Fruit fly (Drosophila melanogaster) whole organism, embryonic: Measurements from ENCODE around the gene CG17819.

Experiments
- Atf-2 ChIP-seq: fragments of 200-800 bp; sonication (Bioruptor generic); optimal IDR thresholded peaks from 2 replicates; lab custom pipeline; 2016; ENCODE audit warnings: missing biosample characterization, missing genetic modification characterization
- BEAF-32 ChIP-seq: fragments of 200-800 bp; sonication (Bioruptor generic); optimal IDR thresholded peaks from 3 replicates; lab custom pipeline; 2017; ENCODE audit warnings: missing biosample characterization, missing genetic modification characterization, mild to moderate bottlenecking, moderate library complexity, missing genetic modification reagents
- CG10565 ChIP-seq: fragments of 200-800 bp; sonication (Bioruptor generic); optimal IDR thresholded peaks from 3 replicates; lab custom pipeline; 2016; ENCODE audit warnings: missing biosample characterization, mild to moderate bottlenecking, missing genetic modification characterization
- CG11085 ChIP-seq: fragments of 200-800 bp; sonication (Bioruptor generic); IDR thresholded peaks from 2 replicates; pipeline ENCODE4 v1.3.6; 2022; ENCODE audit warnings: missing biosample characterization, missing genetic modification characterization
- CG11504 ChIP-seq: fragments of 200-800 bp; sonication (Bioruptor generic); optimal IDR thresholded peaks from 3 replicates; lab custom pipeline; 2019; ENCODE audit warnings: missing biosample characterization, mild to moderate bottlenecking, missing genetic modification characterization, moderate library complexity
- CG12219 ChIP-seq: fragments of 200-800 bp; sonication (Bioruptor generic); optimal IDR thresholded peaks from 3 replicates; lab custom pipeline; 2018; ENCODE audit warnings: missing biosample characterization, mild to moderate bottlenecking, missing genetic modification characterization
- CG12391 ChIP-seq: fragments of 200-800 bp; sonication (Bioruptor generic); optimal IDR thresholded peaks from 3 replicates; lab custom pipeline; 2018; ENCODE audit warnings: missing biosample characterization, mild to moderate bottlenecking, missing genetic modification characterization, moderate library complexity
- CG12942 ChIP-seq: fragments of 200-800 bp; sonication (Bioruptor generic); optimal IDR thresholded peaks from 3 replicates; lab custom pipeline; 2016; ENCODE audit warnings: missing biosample characterization, missing genetic modification characterization
- CG14441 ChIP-seq: fragments of 200-800 bp; sonication (Bioruptor generic); IDR thresholded peaks from 2 replicates; pipeline ENCODE4 v1.3.6; 2022; ENCODE audit warnings: missing biosample characterization, missing genetic modification characterization
- CG14965 ChIP-seq: fragments of 200-800 bp; sonication (Bioruptor generic); optimal IDR thresholded peaks from 2 replicates; lab custom pipeline; 2016; ENCODE audit warnings: missing biosample characterization, missing genetic modification characterization, borderline replicate concordance
- CG1529 ChIP-seq: fragments of 200-800 bp; sonication (Bioruptor generic); optimal IDR thresholded peaks from 3 replicates; lab custom pipeline; 2018; ENCODE audit warnings: missing biosample characterization, missing genetic modification characterization
- CG1602 ChIP-seq: fragments of 200-800 bp; sonication (Bioruptor generic); optimal IDR thresholded peaks from 3 replicates; lab custom pipeline; 2016; ENCODE audit warnings: missing biosample characterization, missing genetic modification characterization
- CG18262 ChIP-seq: fragments of 200-800 bp; optimal IDR thresholded peaks from 3 replicates; lab custom pipeline; 2019; ENCODE audit warnings: missing biosample characterization, mild to moderate bottlenecking, missing genetic modification characterization, moderate library complexity
- CG30431 ChIP-seq: fragments of 200-800 bp; sonication (Bioruptor generic); optimal IDR thresholded peaks from 2 replicates; lab custom pipeline; 2017; ENCODE audit warnings: missing biosample characterization, missing genetic modification characterization
- CG3065 ChIP-seq: fragments of 200-800 bp; sonication (Bioruptor generic); optimal IDR thresholded peaks from 2 replicates; lab custom pipeline; 2016; ENCODE audit warnings: missing biosample characterization, missing genetic modification characterization
- CG32772 ChIP-seq: fragments of 200-800 bp; sonication (Bioruptor generic); IDR thresholded peaks from 2 replicates; pipeline ENCODE4 v1.3.6; 2022; ENCODE audit warnings: missing biosample characterization, missing genetic modification characterization
- CG33213 ChIP-seq: fragments of 200-800 bp; sonication (Bioruptor generic); optimal IDR thresholded peaks from 3 replicates; lab custom pipeline; 2016; ENCODE audit warnings: missing biosample characterization, missing genetic modification characterization
- CG4617 ChIP-seq: fragments of 200-800 bp; sonication (Bioruptor generic); optimal IDR thresholded peaks from 3 replicates; lab custom pipeline; 2016; ENCODE audit warnings: missing biosample characterization, missing genetic modification characterization, borderline replicate concordance
- CG4854 ChIP-seq: fragments of 200-800 bp; sonication (Bioruptor generic); optimal IDR thresholded peaks from 2 replicates; lab custom pipeline; 2016; ENCODE audit warnings: missing biosample characterization, missing genetic modification characterization, inconsistent platforms
- CG6791 ChIP-seq: fragments of 200-800 bp; sonication (Bioruptor generic); IDR thresholded peaks from 3 replicates; pipeline ENCODE4 v1.3.6; 2022; ENCODE audit warnings: missing biosample characterization, missing genetic modification characterization; ENCODE audit not compliant: partially characterized antibody
- CG7357 ChIP-seq: fragments of 200-800 bp; sonication (Bioruptor generic); IDR thresholded peaks from 3 replicates; pipeline ENCODE4 v1.3.6; 2022; ENCODE audit warnings: missing biosample characterization, missing genetic modification characterization
- CkIIα-i1 ChIP-seq: fragments of 200-800 bp; sonication (Bioruptor generic); IDR thresholded peaks from 2 replicates; pipeline ENCODE4 v1.3.6; 2022; ENCODE audit warnings: missing biosample characterization, missing genetic modification characterization
- Deaf1 ChIP-seq: fragments of 200-800 bp; optimal IDR thresholded peaks from 3 replicates; lab custom pipeline; 2019; ENCODE audit warnings: missing biosample characterization, mild to moderate bottlenecking, missing genetic modification characterization, moderate library complexity
- Dfd ChIP-seq, 2 experiments: fragments of >200 bp; optimal IDR thresholded peaks; 2 replicates each; lab custom pipeline; 2017; ENCODE audit warnings: missing biosample characterization in 2 of 2, missing genetic modification characterization in 2 of 2
- Hand ChIP-seq: fragments of 200-800 bp; sonication (Bioruptor generic); optimal IDR thresholded peaks from 2 replicates; lab custom pipeline; 2017; ENCODE audit warnings: mild to moderate bottlenecking, missing biosample characterization, missing genetic modification reagents, missing genetic modification characterization
- Lhr ChIP-seq: fragments of 200-800 bp; sonication (Bioruptor generic); optimal IDR thresholded peaks from 3 replicates; lab custom pipeline; 2017; ENCODE audit warnings: mild to moderate bottlenecking, missing biosample characterization, missing genetic modification reagents, missing genetic modification characterization
- Lim3 ChIP-seq: fragments of 200-800 bp; sonication (Bioruptor generic); IDR thresholded peaks from 2 replicates; pipeline ENCODE4 v1.3.6; 2022; ENCODE audit warnings: missing biosample characterization, missing genetic modification characterization
- Oaz ChIP-seq: fragments of 200-800 bp; sonication (Bioruptor generic); IDR thresholded peaks from 2 replicates; pipeline ENCODE4 v1.3.6; 2022; ENCODE audit warnings: missing biosample characterization, missing genetic modification characterization
- Sox102F ChIP-seq: fragments of 200-800 bp; sonication (Bioruptor generic); optimal IDR thresholded peaks from 2 replicates; lab custom pipeline; 2018; ENCODE audit warnings: missing biosample characterization, mild to moderate bottlenecking, missing genetic modification characterization, moderate library complexity
- Spps ChIP-seq: fragments of 200-800 bp; sonication (Bioruptor generic); optimal IDR thresholded peaks from 2 replicates; lab custom pipeline; 2018; ENCODE audit warnings: missing biosample characterization, mild to moderate bottlenecking, missing genetic modification characterization
- Sry-β ChIP-seq: fragments of 200-800 bp; sonication (Bioruptor generic); optimal IDR thresholded peaks from 2 replicates; lab custom pipeline; 2018; ENCODE audit warnings: missing biosample characterization, mild to moderate bottlenecking, missing genetic modification characterization, moderate library complexity
- Vsx1 ChIP-seq: fragments of 200-800 bp; sonication (Bioruptor generic); optimal IDR thresholded peaks from 2 replicates; lab custom pipeline; 2017; ENCODE audit warnings: missing biosample characterization, mild to moderate bottlenecking, missing genetic modification characterization, missing genetic modification reagents
- Xbp1 ChIP-seq: fragments of 200-800 bp; sonication (Bioruptor generic); optimal IDR thresholded peaks from 3 replicates; lab custom pipeline; 2016; ENCODE audit warnings: missing biosample characterization, mild to moderate bottlenecking, missing genetic modification characterization
- ap ChIP-seq: fragments of 200-800 bp; sonication (Bioruptor generic); IDR thresholded peaks from 2 replicates; pipeline ENCODE4 v1.3.6; 2022; ENCODE audit warnings: missing biosample characterization, missing genetic modification characterization
- ase ChIP-seq: fragments of 200-800 bp; sonication (Bioruptor generic); IDR thresholded peaks from 3 replicates; pipeline ENCODE4 v1.3.6; 2022; ENCODE audit warnings: missing biosample characterization, missing genetic modification characterization
- br ChIP-seq: fragments of >200 bp; optimal IDR thresholded peaks from 2 replicates; lab custom pipeline; 2017
- btn ChIP-seq: fragments of 200-800 bp; sonication (Bioruptor generic); optimal IDR thresholded peaks from 2 replicates; lab custom pipeline; 2016; ENCODE audit warnings: missing biosample characterization, missing genetic modification characterization
- gcm2 ChIP-seq: fragments of 200-800 bp; sonication (Bioruptor generic); optimal IDR thresholded peaks from 2 replicates; lab custom pipeline; 2016; ENCODE audit warnings: missing biosample characterization, missing genetic modification characterization
- lmd ChIP-seq: fragments of 200-800 bp; sonication (Bioruptor generic); IDR thresholded peaks from 2 replicates; pipeline ENCODE4 v1.3.6; 2022; ENCODE audit warnings: missing biosample characterization, missing genetic modification characterization
- lola ChIP-seq, 3 experiments: fragments of >200 bp in 2 of 3; fragments of 200-800 bp in 1 of 3; sonication (Bioruptor generic) in 1 of 3; optimal IDR thresholded peaks; 2 replicates each; lab custom pipeline; 2017 to 2019; ENCODE audit warnings: missing biosample characterization in 3 of 3, missing genetic modification characterization in 3 of 3, mild to moderate bottlenecking in 1 of 3, moderate library complexity in 1 of 3
- nmo ChIP-seq: fragments of 200-800 bp; sonication (Bioruptor generic); optimal IDR thresholded peaks from 2 replicates; lab custom pipeline; 2018; ENCODE audit warnings: missing biosample characterization, mild to moderate bottlenecking, missing genetic modification characterization, moderate library complexity
- p53 ChIP-seq: fragments of 200-800 bp; sonication (Bioruptor generic); optimal IDR thresholded peaks from 2 replicates; lab custom pipeline; 2016; ENCODE audit warnings: missing biosample characterization, missing genetic modification characterization
- pros ChIP-seq: fragments of 200-800 bp; sonication (Bioruptor generic); optimal IDR thresholded peaks from 3 replicates; lab custom pipeline; 2019; ENCODE audit warnings: missing biosample characterization, mild to moderate bottlenecking, missing genetic modification characterization, moderate library complexity
- salm ChIP-seq: fragments of 200-800 bp; sonication (Bioruptor generic); optimal IDR thresholded peaks from 2 replicates; lab custom pipeline; 2018; ENCODE audit warnings: missing biosample characterization, mild to moderate bottlenecking, missing genetic modification characterization
- sd ChIP-seq: fragments of 200-800 bp; sonication (Bioruptor generic); optimal IDR thresholded peaks from 3 replicates; lab custom pipeline; 2018; ENCODE audit warnings: missing biosample characterization, mild to moderate bottlenecking, missing genetic modification characterization, moderate library complexity
- sna ChIP-seq: fragments of 200-800 bp; sonication (Bioruptor generic); IDR thresholded peaks from 2 replicates; pipeline ENCODE4 v1.3.6; 2022; ENCODE audit warnings: missing biosample characterization, missing genetic modification characterization; ENCODE audit not compliant: partially characterized antibody
- sob ChIP-seq: fragments of 200-800 bp; sonication (Bioruptor generic); IDR thresholded peaks from 2 replicates; pipeline ENCODE4 v1.3.6; 2022; ENCODE audit warnings: missing biosample characterization, missing genetic modification characterization
- tgo ChIP-seq: fragments of 200-800 bp; sonication (Bioruptor generic); IDR thresholded peaks from 3 replicates; pipeline ENCODE4 v1.3.6; 2022; ENCODE audit warnings: missing biosample characterization, missing genetic modification characterization
- vfl ChIP-seq: fragments of 200-800 bp; sonication (Bioruptor generic); optimal IDR thresholded peaks from 2 replicates; lab custom pipeline; 2016; ENCODE audit warnings: missing biosample characterization, missing genetic modification characterization
- zfh1 ChIP-seq: fragments of 200-800 bp; sonication (Bioruptor generic); IDR thresholded peaks from 3 replicates; pipeline ENCODE4 v1.3.6; 2022; ENCODE audit warnings: missing biosample characterization, missing genetic modification characterization

CG17819 gene

dm6 chr3R:21835388-21836200 lies 49.8 kb downstream of the CG17819 start (continued):
- no peak for TF ChIP-seq CG10565 (GFP tag; lab: Kevin White, UChicago)
- TF ChIP-seq CG30431 (GFP tag; lab: Kevin White, UChicago): no peak
- no peak for TF ChIP-seq CG11085 (GFP tag; lab: Robert Waterston, UW)
- TF ChIP-seq gcm2 (GFP tag; lab: Kevin White, UChicago): no peak
- TF ChIP-seq CG6791 (GFP tag; lab: Robert Waterston, UW): no peak
- TF ChIP-seq CG3065 (GFP tag; lab: Kevin White, UChicago): no peak
- TF ChIP-seq Xbp1: no peak
- peak; percentile 32 for TF ChIP-seq Deaf1 (tag; lab: Kevin White, UChicago)
- TF ChIP-seq sna: no peak
- TF ChIP-seq Vsx1: no peak
- no peak for TF ChIP-seq sob (GFP tag; lab: Robert Waterston, UW)
- no peak for TF ChIP-seq CG14965 (GFP tag; lab: Kevin White, UChicago)
- no peak for TF ChIP-seq Dfd (GFP tag; optimal IDR thresholded peaks at IDR 0.05; lab: Kevin White, UChicago)
- peak; percentile 11 for TF ChIP-seq CG1602 (GFP tag; lab: Kevin White, UChicago)
- no peak for TF ChIP-seq Sry-β (GFP tag; lab: Kevin White, UChicago)
- TF ChIP-seq nmo (GFP tag; lab: Kevin White, UChicago): peak; percentile 14
- no peak for TF ChIP-seq ap
- TF ChIP-seq Atf-2 (GFP tag; lab: Kevin White, UChicago): no peak
- TF ChIP-seq pros: no peak
- no peak for TF ChIP-seq lmd (GFP tag; lab: Robert Waterston, UW)
- no peak for TF ChIP-seq CG4854 (GFP tag; lab: Kevin White, UChicago)
- TF ChIP-seq CG33213 (GFP tag; lab: Kevin White, UChicago): no peak
- TF ChIP-seq Sox102F: no peak
- no peak for TF ChIP-seq CG14441 (GFP tag; lab: Robert Waterston, UW)
- no peak for TF ChIP-seq CG4617
- TF ChIP-seq CG12942 (GFP tag; lab: Kevin White, UChicago): no peak
- TF ChIP-seq br: no peak
- no peak for TF ChIP-seq Oaz
- no peak for TF ChIP-seq CkIIα-i1 (GFP tag; lab: Robert Waterston, UW)
- no peak for TF ChIP-seq CG7357 (GFP tag; lab: Robert Waterston, UW)
- 0 out of 3 replicates have a peak, but pooled peaks have one; percentile 35 for TF ChIP-seq zfh1 (GFP tag; lab: Robert Waterston, UW)
- TF ChIP-seq salm (tag; lab: Kevin White, UChicago): no peak
- TF ChIP-seq BEAF-32: no peak
- no peak for TF ChIP-seq CG1529 (GFP tag; lab: Kevin White, UChicago)
- peak; percentile 35 for TF ChIP-seq sd
- no peak for TF ChIP-seq p53 (GFP tag; lab: Kevin White, UChicago)
- TF ChIP-seq CG18262 (tag; lab: Kevin White, UChicago): peak; percentile 29
- TF ChIP-seq Spps: peak; percentile 18
- TF ChIP-seq CG11504 (tag; lab: Kevin White, UChicago): peak; percentile 26
- TF ChIP-seq Lim3 (GFP tag; lab: Robert Waterston, UW): no peak
- peak; percentile 9 for TF ChIP-seq CG12219 (GFP tag; lab: Kevin White, UChicago)
- no peak for TF ChIP-seq Hand
- TF ChIP-seq ase (GFP tag; lab: Robert Waterston, UW): no peak
- TF ChIP-seq lola (GFP tag; optimal IDR thresholded peaks at IDR 0.05; lab: Kevin White, UChicago): peak in 1 of 3 experiments; percentile 63
- no peak for TF ChIP-seq vfl (GFP tag; lab: Kevin White, UChicago)
- TF ChIP-seq Lhr (GFP tag; lab: Kevin White, UChicago): peak; percentile 29
- peak; percentile 24 for TF ChIP-seq CG12391
- no peak for TF ChIP-seq btn (GFP tag; lab: Kevin White, UChicago)
- TF ChIP-seq tgo: no peak
- TF ChIP-seq CG32772: peak; percentile 25; the same call in 1 of the 2 replicates
